Fruit fly (Drosophila melanogaster) whole organism, adult: Measurements from ENCODE around the gene CG9961.

Source experiments
- CG1620 ChIP-seq: fragments of 200-800 bp; sonication (Bioruptor generic); optimal IDR thresholded peaks from 2 replicates; lab custom pipeline; 2016; ENCODE audit warnings: missing biosample characterization, missing genetic modification characterization
- CG7045 ChIP-seq: fragments of 200-800 bp; sonication (Bioruptor generic); optimal IDR thresholded peaks from 2 replicates; lab custom pipeline; 2017; ENCODE audit warnings: missing biosample characterization, mild to moderate bottlenecking, missing genetic modification characterization
- CG7101 ChIP-seq: fragments of 200-800 bp; sonication (Bioruptor generic); optimal IDR thresholded peaks from 2 replicates; lab custom pipeline; 2018; ENCODE audit warnings: missing biosample characterization, mild to moderate bottlenecking, missing genetic modification characterization, moderate library complexity
- Crg-1 ChIP-seq: fragments of 200-800 bp; sonication (Bioruptor generic); optimal IDR thresholded peaks from 2 replicates; lab custom pipeline; 2016; ENCODE audit warnings: missing biosample characterization, missing genetic modification characterization
- Hr96 ChIP-seq: fragments of 200-800 bp; sonication (Bioruptor generic); optimal IDR thresholded peaks from 2 replicates; lab custom pipeline; 2016; ENCODE audit warnings: missing biosample characterization, missing genetic modification characterization
- Mnt ChIP-seq: fragments of 200-800 bp; sonication (Bioruptor generic); optimal IDR thresholded peaks from 2 replicates; lab custom pipeline; 2016; ENCODE audit warnings: missing biosample characterization, mild to moderate bottlenecking, missing genetic modification characterization
- cnc ChIP-seq, 2 experiments: fragments of >200 bp; optimal IDR thresholded peaks; 2 replicates each; lab custom pipeline; 2017
- ovo ChIP-seq: fragments of 200-800 bp; sonication (Bioruptor generic); optimal IDR thresholded peaks from 2 replicates; lab custom pipeline; 2016; ENCODE audit warnings: missing biosample characterization, missing genetic modification characterization
- tj ChIP-seq: fragments of 200-800 bp; sonication (Bioruptor generic); optimal IDR thresholded peaks from 3 replicates; lab custom pipeline; 2017; ENCODE audit warnings: missing biosample characterization, mild to moderate bottlenecking, missing genetic modification characterization, moderate library complexity

- TF ChIP-seq tj (GFP tag; lab: Kevin White, UChicago) (no peak), Mnt (GFP tag; lab: Kevin White, UChicago) (peak; percentile 76), ovo (no peak), CG7045 (no peak), Hr96 (GFP tag; lab: Kevin White, UChicago) (no peak), cnc (optimal IDR thresholded peaks at IDR 0.05; lab: Kevin White, UChicago) (no peak), CG1620 (GFP tag; lab: Kevin White, UChicago) (no peak), CG7101 (tag; lab: Kevin White, UChicago) (no peak), Crg-1 (GFP tag; lab: Kevin White, UChicago) (no peak)
Observed at dm6 chr2L:2755323-2755695, 10.6 kb upstream of the CG9961 start.
